Worm (Caenorhabditis elegans) whole organism, midembryonic: Measurements from ENCODE around the gene F42A9.9.

ENCODE experiments used
- flt-1 ChIP-seq: fragments of 200-800 bp; sonication (Bioruptor generic); IDR thresholded peaks from 2 replicates; pipeline ENCODE4 v1.3.6; 2022; ENCODE audit warnings: missing genetic modification characterization, missing compliant biosample characterization
- klf-2 ChIP-seq: fragments of 200-800 bp; sonication (Bioruptor generic); conservative IDR thresholded peaks from 2 replicates; pipeline ENCODE4 v1.3.6; 2022; ENCODE audit warnings: missing genetic modification reagents, missing genetic modification characterization, missing compliant biosample characterization
- med-1 ChIP-seq: sonication (generic microtip); optimal IDR thresholded peaks from 2 replicates; lab custom pipeline; 2017; ENCODE audit warnings: missing genetic modification characterization, mild to moderate bottlenecking, missing compliant biosample characterization, antibody characterized with exemption, missing genetic modification reagents; ENCODE audit not compliant: insufficient read depth
- ref-1 ChIP-seq: fragments of 200-800 bp; sonication (Bioruptor generic); conservative IDR thresholded peaks from 2 replicates; pipeline ENCODE4 v1.3.6; 2022; ENCODE audit warnings: missing genetic modification reagents, missing genetic modification characterization, missing compliant biosample characterization
- ztf-23 ChIP-seq: fragments of 200-800 bp; sonication (Bioruptor generic); IDR thresholded peaks from 2 replicates; pipeline ENCODE4 v1.3.6; 2022; ENCODE audit warnings: missing genetic modification reagents, missing genetic modification characterization, missing compliant biosample characterization
- ztf-29 ChIP-seq: fragments of 200-800 bp; sonication (Bioruptor generic); IDR thresholded peaks from 2 replicates; pipeline ENCODE4 v1.3.6; 2022; ENCODE audit warnings: missing genetic modification reagents, missing genetic modification characterization, missing compliant biosample characterization

ce11 chrIV:8631033-8631432 lies 7.6 kb downstream of the F42A9.9 start, which contains the start of gene dgk-4:
- no peak for TF ChIP-seq ztf-29 (GFP tag; lab: Robert Waterston, UW)
- TF ChIP-seq ref-1, result no peak
- TF ChIP-seq flt-1 (GFP tag; lab: Robert Waterston, UW), result no peak
- TF ChIP-seq klf-2, result no peak
- TF ChIP-seq med-1 (GFP tag; lab: Kevin White, UChicago), result no peak
- TF ChIP-seq ztf-23 (GFP tag; lab: Robert Waterston, UW), result no peak
